Worm (Caenorhabditis elegans) whole organism, early embryonic: ENCODE measurements around the gene srx-21.

Experiments used
- B0310.2 ChIP-seq: sonication (generic microtip); optimal IDR thresholded peaks from 2 replicates; lab custom pipeline; 2016; ENCODE audit warnings: mild to moderate bottlenecking, missing genetic modification characterization, missing compliant biosample characterization
- F13C5.2 ChIP-seq: sonication (generic microtip); optimal IDR thresholded peaks from 2 replicates; lab custom pipeline; 2017; ENCODE audit warnings: mild to moderate bottlenecking, missing genetic modification characterization, inconsistent platforms, missing compliant biosample characterization
- aly-1 ChIP-seq: sonication (generic microtip); optimal IDR thresholded peaks from 2 replicates; lab custom pipeline; 2016; ENCODE audit warnings: missing genetic modification characterization, missing compliant biosample characterization
- ama-1 ChIP-seq: fragments of 150-350 bp; optimal IDR thresholded peaks from 2 replicates; lab custom pipeline; 2014
- ceh-13 ChIP-seq: fragments of 200-800 bp; sonication (Bioruptor generic); optimal IDR thresholded peaks from 2 replicates; lab custom pipeline; 2018; ENCODE audit warnings: mild to moderate bottlenecking, missing genetic modification characterization, missing compliant biosample characterization
- ceh-36 ChIP-seq: sonication (generic microtip); optimal IDR thresholded peaks from 2 replicates; lab custom pipeline; 2016; ENCODE audit warnings: missing genetic modification characterization, inconsistent platforms, missing compliant biosample characterization
- ets-7 ChIP-seq: sonication (generic microtip); optimal IDR thresholded peaks from 2 replicates; lab custom pipeline; 2016; ENCODE audit warnings: missing genotype, missing genetic modification characterization, missing compliant biosample characterization
- flt-1 ChIP-seq: fragments of 200-800 bp; sonication (Bioruptor generic); IDR thresholded peaks from 2 replicates; pipeline ENCODE4 v1.3.6; 2022; ENCODE audit warnings: missing genetic modification characterization, missing compliant biosample characterization
- hmbx-1 ChIP-seq: sonication (generic microtip); optimal IDR thresholded peaks from 2 replicates; lab custom pipeline; 2016; ENCODE audit warnings: mild to moderate bottlenecking, missing genetic modification characterization, missing compliant biosample characterization
- hmg-4 ChIP-seq: fragments of 200-800 bp; sonication (Bioruptor generic); optimal IDR thresholded peaks from 2 replicates; lab custom pipeline; 2018; ENCODE audit warnings: mild to moderate bottlenecking, missing genetic modification characterization, missing compliant biosample characterization
- hnd-1 ChIP-seq: sonication (generic microtip); optimal IDR thresholded peaks from 2 replicates; lab custom pipeline; 2016; ENCODE audit warnings: missing genetic modification characterization, missing compliant biosample characterization
- pes-1 ChIP-seq: fragments of 200-800 bp; sonication (Bioruptor generic); IDR thresholded peaks from 2 replicates; pipeline ENCODE4 v1.3.6; 2022; ENCODE audit warnings: missing genetic modification reagents, missing genetic modification characterization, missing compliant biosample characterization
- scrt-1 ChIP-seq: fragments of 200-800 bp; sonication (Bioruptor generic); IDR thresholded peaks from 2 replicates; pipeline ENCODE4 v1.3.6; 2022; ENCODE audit warnings: missing genetic modification characterization, missing compliant biosample characterization
- sea-1 ChIP-seq: fragments of 200-800 bp; sonication (Bioruptor generic); conservative IDR thresholded peaks from 2 replicates; pipeline ENCODE4 v1.3.6; 2022; ENCODE audit warnings: missing genetic modification characterization, missing compliant biosample characterization
- tbx-11 ChIP-seq: fragments of 200-800 bp; sonication (Bioruptor generic); IDR thresholded peaks from 2 replicates; pipeline ENCODE4 v1.3.6; 2022; ENCODE audit warnings: missing genetic modification characterization, missing compliant biosample characterization
- tbx-37 ChIP-seq: fragments of 200-800 bp; sonication (Bioruptor generic); conservative IDR thresholded peaks from 2 replicates; pipeline ENCODE4 v1.3.6; 2022; ENCODE audit warnings: missing genetic modification reagents, missing genetic modification characterization, missing compliant biosample characterization
- tra-4 ChIP-seq: sonication (generic microtip); optimal IDR thresholded peaks from 2 replicates; lab custom pipeline; 2017; ENCODE audit warnings: missing genetic modification characterization, missing compliant biosample characterization

The srx-21 gene

DNA sequence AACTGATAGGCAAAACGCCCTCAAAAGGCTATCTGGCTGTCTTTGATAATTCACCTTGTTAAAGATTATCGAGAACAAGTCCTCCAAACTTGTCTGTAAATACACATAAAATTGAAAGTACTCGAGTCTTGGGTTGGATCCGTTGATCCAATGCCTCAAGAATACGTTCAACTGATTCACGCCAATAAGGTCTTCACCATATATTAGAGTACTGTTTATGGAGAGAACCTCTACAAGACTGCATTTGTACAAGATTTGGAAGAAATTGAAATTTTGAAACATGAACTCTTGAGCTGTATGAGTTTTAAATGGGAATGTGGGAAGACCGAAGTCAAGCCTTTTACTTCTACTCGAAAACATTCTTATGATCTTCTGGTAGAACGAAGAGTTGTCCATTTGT lies 46.1 kb downstream of the srx-21 start:
- TF ChIP-seq hmbx-1 (tag; lab: Kevin White, UChicago): no peak
- TF ChIP-seq ama-1: no peak
- no peak for TF ChIP-seq tbx-37
- TF ChIP-seq sea-1 (GFP tag; lab: Robert Waterston, UW): no peak
- TF ChIP-seq pes-1 (GFP tag; lab: Robert Waterston, UW): no peak
- no peak for TF ChIP-seq aly-1 (tag; lab: Kevin White, UChicago)
- TF ChIP-seq ets-7: no peak
- no peak for TF ChIP-seq B0310.2 (tag; lab: Kevin White, UChicago)
- no peak for TF ChIP-seq hnd-1
- TF ChIP-seq F13C5.2 (tag; lab: Kevin White, UChicago): no peak
- TF ChIP-seq flt-1 (GFP tag; lab: Robert Waterston, UW): no peak
- TF ChIP-seq tbx-11 (GFP tag; lab: Robert Waterston, UW): no peak
- TF ChIP-seq ceh-36 (tag; lab: Kevin White, UChicago): no peak

DNA sequence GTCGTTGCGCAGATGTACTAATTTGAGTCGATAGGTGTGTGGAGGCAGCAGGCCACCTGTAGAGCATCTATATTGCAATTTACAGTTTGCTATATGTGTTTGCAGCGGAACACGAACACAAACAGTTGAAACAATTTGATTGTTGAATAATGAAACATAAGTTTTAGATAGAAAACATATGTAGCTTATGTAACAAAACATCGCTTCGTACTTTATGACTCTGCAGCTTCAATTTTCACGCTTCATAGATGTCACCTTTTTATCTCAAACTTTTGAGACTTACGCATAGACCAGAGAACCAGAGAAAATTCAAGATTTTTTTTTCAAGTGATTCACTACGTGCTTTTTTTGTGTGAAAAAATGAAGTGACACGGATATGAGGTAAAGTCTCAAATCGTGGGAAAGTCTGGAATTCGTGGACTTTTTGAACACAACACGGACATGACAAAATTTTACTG lies 47.1 kb downstream of the srx-21 start, which contains the start of gene fbxb-72:
Gene fbxb-72, minus strand, starts transcription at position 58 of the 458 bp plus-strand sequence.
- TF ChIP-seq scrt-1 (GFP tag; lab: Robert Waterston, UW) (no peak), B0310.2 (tag; lab: Kevin White, UChicago) (no peak), ceh-36 (tag; lab: Kevin White, UChicago) (no peak), ama-1 (no peak), hmbx-1 (tag; lab: Kevin White, UChicago) (no peak), tra-4 (tag; lab: Kevin White, UChicago) (no peak), sea-1 (GFP tag; lab: Robert Waterston, UW) (no peak), flt-1 (GFP tag; lab: Robert Waterston, UW) (no peak), F13C5.2 (tag; lab: Kevin White, UChicago) (no peak), hmg-4 (GFP tag; lab: Kevin White, UChicago) (no peak), ets-7 (no peak)

DNA sequence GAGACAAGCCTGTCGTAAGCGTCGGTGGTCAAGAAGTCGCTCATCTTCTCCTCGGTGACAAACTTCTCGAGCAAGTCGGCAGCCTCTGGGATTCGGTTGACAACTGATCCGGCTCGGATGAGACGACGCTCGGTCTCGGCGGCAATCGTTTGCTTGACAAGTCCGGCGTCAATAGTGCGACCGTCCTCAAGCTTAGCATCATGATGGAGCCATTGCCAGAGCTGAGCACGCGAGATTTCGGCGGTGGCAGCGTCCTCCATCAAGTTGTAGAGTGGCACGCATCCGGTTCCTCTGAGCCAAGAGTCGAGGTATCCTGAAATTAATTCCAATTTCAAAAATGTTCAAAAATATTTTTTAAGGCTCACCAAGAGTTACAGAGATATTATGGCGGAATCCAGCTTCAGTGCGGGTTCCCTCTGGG lies 47.6 kb downstream of the srx-21 start:
- no peak for TF ChIP-seq ets-7
- TF ChIP-seq tbx-11 (GFP tag; lab: Robert Waterston, UW): no peak
- no peak for TF ChIP-seq aly-1 (tag; lab: Kevin White, UChicago)
- TF ChIP-seq ama-1: no peak
- TF ChIP-seq B0310.2 (tag; lab: Kevin White, UChicago): no peak
- TF ChIP-seq scrt-1 (GFP tag; lab: Robert Waterston, UW): no peak
- TF ChIP-seq hmg-4 (GFP tag; lab: Kevin White, UChicago): no peak
- no peak for TF ChIP-seq tra-4 (tag; lab: Kevin White, UChicago)
- no peak for TF ChIP-seq ceh-36 (tag; lab: Kevin White, UChicago)
- TF ChIP-seq hmbx-1 (tag; lab: Kevin White, UChicago): no peak
- TF ChIP-seq pes-1 (GFP tag; lab: Robert Waterston, UW): no peak; the same call in 1 of the 2 replicates
- TF ChIP-seq F13C5.2 (tag; lab: Kevin White, UChicago): no peak

DNA sequence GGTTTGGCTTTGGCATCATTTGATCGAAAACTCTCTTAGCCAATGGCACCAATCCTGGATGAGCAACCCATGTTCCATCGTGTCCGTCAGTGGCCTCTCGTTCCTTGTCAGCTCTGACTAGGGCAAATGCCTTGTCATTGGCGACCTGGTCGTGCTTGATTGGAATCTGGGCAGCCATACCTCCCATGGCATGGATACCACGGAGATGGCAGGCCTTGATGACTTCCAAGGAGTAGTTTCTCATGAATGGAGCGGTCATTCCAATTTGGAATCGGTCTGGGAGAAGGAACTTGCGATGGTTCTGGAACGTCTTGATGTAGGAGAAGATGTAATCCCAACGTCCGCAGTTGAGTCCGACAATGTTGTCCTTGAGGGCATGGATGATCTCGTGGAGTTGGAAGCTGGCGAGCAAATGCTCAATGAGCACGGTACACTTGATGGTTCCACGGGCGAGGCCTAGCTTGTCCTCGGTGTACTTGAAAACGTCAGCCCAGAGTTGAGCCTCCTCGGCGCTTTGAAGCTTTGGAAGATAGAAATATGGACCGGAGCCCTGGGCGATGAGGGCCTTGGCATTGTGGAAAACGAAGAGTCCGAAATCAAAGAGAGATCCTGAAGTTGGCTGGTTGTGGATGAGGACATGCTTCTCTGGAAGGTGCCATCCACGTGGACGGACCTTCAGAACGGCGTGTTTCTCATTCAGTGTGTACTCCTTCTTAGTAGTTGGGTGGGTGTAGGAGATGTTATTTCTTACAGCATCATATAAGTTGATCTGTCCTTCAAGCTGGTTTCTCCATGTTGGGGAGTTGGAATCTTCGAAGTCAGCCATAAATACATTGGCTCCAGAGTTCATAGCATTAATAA lies 48.3 kb downstream of the srx-21 start:
- TF ChIP-seq tbx-37 (no peak), pes-1 (GFP tag; lab: Robert Waterston, UW) (no peak), hnd-1 (no peak)

DNA sequence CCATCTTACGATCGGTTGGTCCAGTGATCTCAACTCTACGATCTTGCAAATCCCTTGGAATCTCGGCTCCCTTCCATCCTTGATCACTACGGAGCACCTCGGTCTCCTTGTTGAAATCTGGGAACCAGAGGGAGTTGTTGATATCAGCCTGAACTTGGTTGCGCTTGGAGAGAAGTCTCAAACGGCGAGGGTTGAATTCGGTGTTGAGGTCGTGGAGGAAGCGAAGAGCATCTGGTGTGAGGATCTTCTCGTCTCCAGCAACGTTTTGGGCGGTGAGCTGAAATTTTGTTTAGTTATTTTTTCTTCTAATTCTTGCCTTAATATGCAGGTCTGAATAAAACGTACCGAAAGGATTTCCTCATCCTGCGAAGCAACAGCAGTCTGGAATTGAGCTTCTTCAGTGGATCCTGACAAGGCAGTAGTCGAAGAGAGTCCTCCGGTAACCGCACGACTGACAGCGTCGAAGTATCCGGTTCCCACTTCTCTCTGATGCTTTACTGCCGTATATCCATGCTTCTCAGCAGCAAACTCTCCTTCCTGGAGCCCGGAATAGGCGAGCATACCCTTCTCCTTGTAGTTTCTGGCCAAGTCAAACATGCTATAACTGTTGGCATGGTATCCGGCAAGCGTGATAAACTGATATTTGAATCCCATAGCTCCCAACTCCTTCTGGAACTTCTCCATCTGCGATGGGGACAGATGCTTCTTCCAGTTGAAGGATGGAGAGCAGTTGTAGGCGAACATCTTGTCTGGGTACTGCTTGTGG lies 49.2 kb downstream of the srx-21 start:
- TF ChIP-seq sea-1 (GFP tag; lab: Robert Waterston, UW) (no peak), aly-1 (tag; lab: Kevin White, UChicago) (peak; percentile 12)

DNA sequence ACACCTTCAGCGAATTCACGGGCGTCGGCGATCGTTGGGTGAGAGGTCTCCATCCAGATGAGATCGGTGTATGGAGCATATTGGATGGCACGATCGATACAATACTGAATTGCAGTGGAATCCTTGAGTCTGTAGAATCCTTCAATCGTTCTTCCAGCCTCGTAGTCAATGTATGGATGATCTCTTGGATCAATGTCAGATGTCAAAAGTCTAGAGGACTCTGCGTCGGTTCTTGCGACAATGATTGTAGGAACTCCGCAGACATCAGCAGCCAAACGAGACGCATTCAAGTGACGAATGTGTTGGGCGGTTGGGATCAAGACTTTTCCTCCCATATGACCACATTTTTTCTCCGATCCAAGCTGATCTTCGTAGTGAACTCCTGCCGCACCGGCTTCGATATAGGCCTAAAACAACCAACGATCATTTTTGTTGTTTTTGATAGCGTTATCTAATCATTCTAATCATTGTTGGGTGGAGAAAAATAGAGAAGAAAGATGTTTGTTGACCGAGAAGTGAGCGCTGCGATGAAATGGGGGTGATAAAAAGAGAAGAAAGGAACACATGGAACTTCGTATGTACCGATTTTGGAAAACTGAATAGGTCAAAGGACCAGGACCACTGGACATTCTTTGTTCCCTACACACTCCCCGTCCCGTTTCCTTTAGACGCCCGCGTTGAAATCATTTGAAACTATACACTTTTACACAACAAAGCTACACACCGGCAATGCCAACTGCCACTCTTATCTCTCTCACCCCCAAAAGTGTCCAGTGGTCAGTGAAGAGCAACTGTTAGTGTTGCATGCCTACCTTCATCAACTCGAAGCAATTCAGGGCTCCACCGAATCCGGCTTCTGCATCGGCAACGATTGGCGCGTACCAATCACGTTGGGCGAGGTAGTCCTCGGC lies 50.0 kb downstream of the srx-21 start:
- no peak for TF ChIP-seq tbx-37
- no peak for TF ChIP-seq aly-1 (tag; lab: Kevin White, UChicago)
- no peak for TF ChIP-seq hmbx-1 (tag; lab: Kevin White, UChicago)
- TF ChIP-seq tra-4 (tag; lab: Kevin White, UChicago): no peak
- TF ChIP-seq F13C5.2 (tag; lab: Kevin White, UChicago): no peak
- no peak for TF ChIP-seq hnd-1
- TF ChIP-seq flt-1 (GFP tag; lab: Robert Waterston, UW): no peak
- no peak for TF ChIP-seq ceh-13
- no peak for TF ChIP-seq tbx-11 (GFP tag; lab: Robert Waterston, UW)
- no peak for TF ChIP-seq B0310.2 (tag; lab: Kevin White, UChicago)
- no peak for TF ChIP-seq pes-1 (GFP tag; lab: Robert Waterston, UW)
- TF ChIP-seq ama-1: no peak
- no peak for TF ChIP-seq hmg-4 (GFP tag; lab: Kevin White, UChicago)
